Fruit fly (Drosophila melanogaster) whole organism: ENCODE measurements around the gene OtopLa.

ENCODE experiments used
- CG8478 ChIP-seq: fragments of >200 bp; optimal IDR thresholded peaks from 2 replicates; lab custom pipeline; 2018; ENCODE audit warnings: inconsistent platforms
- Dll ChIP-seq: fragments of >200 bp; optimal IDR thresholded peaks from 2 replicates; lab custom pipeline; 2017
- pan ChIP-seq: fragments of >200 bp; optimal IDR thresholded peaks from 2 replicates; lab custom pipeline; 2017
- psq ChIP-seq: fragments of >200 bp; optimal IDR thresholded peaks from 2 replicates; lab custom pipeline; 2017
- usp ChIP-seq: fragments of >200 bp; optimal IDR thresholded peaks from 2 replicates; lab custom pipeline; 2017; ENCODE audit warnings: missing biosample characterization, missing genetic modification characterization, mixed read lengths

- TF ChIP-seq CG8478 (lab: Kevin White, UChicago) (no peak), Dll (lab: Kevin White, UChicago) (no peak), psq (lab: Kevin White, UChicago) (no peak), usp (GFP tag; lab: Kevin White, UChicago) (no peak), pan (lab: Kevin White, UChicago) (no peak)
Observed at dm6 chrX:5676855-5677254, 28.6 kb upstream of the OtopLa start.
